Worm (Caenorhabditis elegans) whole organism, early embryonic: ENCODE measurements around the gene cul-3.

Experiments used
- aly-1 ChIP-seq: sonication (generic microtip); optimal IDR thresholded peaks from 2 replicates; lab custom pipeline; 2016; ENCODE audit warnings: missing genetic modification characterization, missing compliant biosample characterization
- ama-1 ChIP-seq: fragments of 150-350 bp; optimal IDR thresholded peaks from 2 replicates; lab custom pipeline; 2014
- ceh-36 ChIP-seq: sonication (generic microtip); optimal IDR thresholded peaks from 2 replicates; lab custom pipeline; 2016; ENCODE audit warnings: missing genetic modification characterization, inconsistent platforms, missing compliant biosample characterization
- ets-7 ChIP-seq: sonication (generic microtip); optimal IDR thresholded peaks from 2 replicates; lab custom pipeline; 2016; ENCODE audit warnings: missing genotype, missing genetic modification characterization, missing compliant biosample characterization
- flt-1 ChIP-seq: fragments of 200-800 bp; sonication (Bioruptor generic); IDR thresholded peaks from 2 replicates; pipeline ENCODE4 v1.3.6; 2022; ENCODE audit warnings: missing genetic modification characterization, missing compliant biosample characterization
- hmbx-1 ChIP-seq: sonication (generic microtip); optimal IDR thresholded peaks from 2 replicates; lab custom pipeline; 2016; ENCODE audit warnings: mild to moderate bottlenecking, missing genetic modification characterization, missing compliant biosample characterization
- hnd-1 ChIP-seq: sonication (generic microtip); optimal IDR thresholded peaks from 2 replicates; lab custom pipeline; 2016; ENCODE audit warnings: missing genetic modification characterization, missing compliant biosample characterization
- pes-1 ChIP-seq: fragments of 200-800 bp; sonication (Bioruptor generic); IDR thresholded peaks from 2 replicates; pipeline ENCODE4 v1.3.6; 2022; ENCODE audit warnings: missing genetic modification reagents, missing genetic modification characterization, missing compliant biosample characterization
- scrt-1 ChIP-seq: fragments of 200-800 bp; sonication (Bioruptor generic); IDR thresholded peaks from 2 replicates; pipeline ENCODE4 v1.3.6; 2022; ENCODE audit warnings: missing genetic modification characterization, missing compliant biosample characterization
- sea-1 ChIP-seq: fragments of 200-800 bp; sonication (Bioruptor generic); conservative IDR thresholded peaks from 2 replicates; pipeline ENCODE4 v1.3.6; 2022; ENCODE audit warnings: missing genetic modification characterization, missing compliant biosample characterization
- tbx-11 ChIP-seq: fragments of 200-800 bp; sonication (Bioruptor generic); IDR thresholded peaks from 2 replicates; pipeline ENCODE4 v1.3.6; 2022; ENCODE audit warnings: missing genetic modification characterization, missing compliant biosample characterization

DNA sequence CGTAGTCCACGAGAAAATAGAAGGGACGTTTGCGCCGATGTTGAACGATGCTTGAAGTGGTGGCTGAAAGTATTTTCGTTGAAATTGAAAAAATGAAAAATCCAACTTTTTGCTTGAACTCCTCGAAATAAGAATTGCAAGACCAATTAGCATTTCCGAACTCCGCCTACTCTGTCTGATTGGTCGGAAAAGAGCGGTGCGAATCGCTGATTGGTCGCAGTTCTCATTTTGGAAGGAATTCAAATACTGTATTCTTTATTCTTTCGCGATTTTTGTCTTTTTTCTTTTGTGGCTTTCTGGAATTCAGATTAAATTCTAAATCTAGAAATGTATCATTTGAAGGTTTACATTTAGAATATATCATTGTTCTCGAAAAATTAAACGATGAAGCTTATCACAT lies 2.7 kb upstream of the cul-3 start:
- TF ChIP-seq ama-1 (lab: Kevin White, UChicago) (no peak), ets-7 (tag; lab: Kevin White, UChicago) (no peak), pes-1 (GFP tag; lab: Robert Waterston, UW) (no peak), hnd-1 (tag; lab: Kevin White, UChicago) (no peak), sea-1 (GFP tag; lab: Robert Waterston, UW) (no peak), scrt-1 (GFP tag; lab: Robert Waterston, UW) (no peak), tbx-11 (GFP tag; lab: Robert Waterston, UW) (no peak), hmbx-1 (tag; lab: Kevin White, UChicago) (no peak), ceh-36 (tag; lab: Kevin White, UChicago) (no peak), aly-1 (tag; lab: Kevin White, UChicago) (no peak), flt-1 (GFP tag; lab: Robert Waterston, UW) (no peak)
